Worm (Caenorhabditis elegans) whole organism, mixed stage, embryonic: ENCODE results near the gene F57G12.1.

Source experiments
- bed-3 ChIP-seq: fragments of 200-800 bp; sonication (Bioruptor generic); optimal IDR thresholded peaks from 3 replicates; lab custom pipeline; 2018; ENCODE audit warnings: mild to moderate bottlenecking, missing genetic modification characterization, moderate library complexity, missing compliant biosample characterization
- blmp-1 ChIP-seq: fragments of 150-350 bp; optimal IDR thresholded peaks from 2 replicates; lab custom pipeline; 2014; ENCODE audit warnings: missing biosample characterization, missing genetic modification characterization
- ceh-39 ChIP-seq: fragments of 150-350 bp; optimal IDR thresholded peaks from 2 replicates; lab custom pipeline; 2014; ENCODE audit warnings: missing biosample characterization, missing genetic modification characterization
- ceh-43 ChIP-seq: fragments of 200-800 bp; sonication (Bioruptor generic); optimal IDR thresholded peaks from 2 replicates; lab custom pipeline; 2018; ENCODE audit warnings: mild to moderate bottlenecking, missing genetic modification characterization, moderate library complexity, missing compliant biosample characterization
- ceh-83 ChIP-seq: fragments of 200-800 bp; sonication (Bioruptor generic); optimal IDR thresholded peaks from 2 replicates; lab custom pipeline; 2018; ENCODE audit warnings: mild to moderate bottlenecking, missing genetic modification characterization, missing compliant biosample characterization
- ces-1 ChIP-seq: fragments of 150-350 bp; optimal IDR thresholded peaks from 2 replicates; lab custom pipeline; 2014; ENCODE audit warnings: missing biosample characterization, missing genetic modification reagents, missing genetic modification characterization
- cnd-1 ChIP-seq: fragments of 200-800 bp; sonication (Bioruptor generic); optimal IDR thresholded peaks from 2 replicates; lab custom pipeline; 2018; ENCODE audit warnings: mild to moderate bottlenecking, missing genetic modification characterization, missing compliant biosample characterization
- drap-1 ChIP-seq: fragments of 200-800 bp; sonication (Bioruptor generic); optimal IDR thresholded peaks from 3 replicates; lab custom pipeline; 2018; ENCODE audit warnings: mild to moderate bottlenecking, missing genetic modification characterization, missing compliant biosample characterization
- elt-1 ChIP-seq: sonication (generic microtip); optimal IDR thresholded peaks from 2 replicates; lab custom pipeline; 2017; ENCODE audit warnings: missing genetic modification characterization, mild to moderate bottlenecking, missing compliant biosample characterization, antibody characterized with exemption, moderate library complexity, borderline replicate concordance; ENCODE audit not compliant: insufficient read depth
- elt-3 ChIP-seq: fragments of 150-350 bp; optimal IDR thresholded peaks from 2 replicates; lab custom pipeline; 2014; ENCODE audit warnings: missing biosample characterization, missing genetic modification characterization
- flh-1 ChIP-seq: fragments of 200-800 bp; sonication (Bioruptor generic); optimal IDR thresholded peaks from 2 replicates; lab custom pipeline; 2018; ENCODE audit warnings: mild to moderate bottlenecking, missing genetic modification characterization, moderate library complexity, missing compliant biosample characterization
- ham-2 ChIP-seq: fragments of 200-800 bp; sonication (Bioruptor generic); optimal IDR thresholded peaks from 2 replicates; lab custom pipeline; 2018; ENCODE audit warnings: mild to moderate bottlenecking, missing genetic modification characterization, missing compliant biosample characterization
- hlh-1 ChIP-seq: fragments of 150-350 bp; optimal IDR thresholded peaks from 2 replicates; lab custom pipeline; 2014; ENCODE audit warnings: missing biosample characterization, missing genetic modification reagents, missing genetic modification characterization
- lin-13 ChIP-seq: fragments of 150-350 bp; optimal IDR thresholded peaks from 2 replicates; lab custom pipeline; 2014; ENCODE audit warnings: missing biosample characterization, missing genetic modification characterization
- lin-32 ChIP-seq: fragments of 200-800 bp; sonication (Bioruptor generic); optimal IDR thresholded peaks from 2 replicates; lab custom pipeline; 2018; ENCODE audit warnings: mild to moderate bottlenecking, missing genetic modification characterization, missing compliant biosample characterization
- lsy-2 ChIP-seq: fragments of 150-350 bp; optimal IDR thresholded peaks from 2 replicates; lab custom pipeline; 2014; ENCODE audit warnings: missing biosample characterization, missing genetic modification characterization
- mab-5 ChIP-seq: fragments of 150-350 bp; optimal IDR thresholded peaks from 2 replicates; lab custom pipeline; 2014; ENCODE audit warnings: missing biosample characterization, missing genetic modification characterization
- mls-2 ChIP-seq: sonication (generic microtip); optimal IDR thresholded peaks from 2 replicates; lab custom pipeline; 2016; ENCODE audit warnings: mild to moderate bottlenecking, missing genetic modification characterization, moderate library complexity, missing compliant biosample characterization
- nhr-2 ChIP-seq: fragments of 150-350 bp; optimal IDR thresholded peaks from 2 replicates; lab custom pipeline; 2014; ENCODE audit warnings: missing biosample characterization, missing genetic modification characterization
- nhr-76 ChIP-seq: sonication (generic microtip); optimal IDR thresholded peaks from 2 replicates; lab custom pipeline; 2017; ENCODE audit warnings: missing biosample characterization, missing genetic modification characterization
- pha-4 ChIP-seq: fragments of 150-350 bp; optimal IDR thresholded peaks from 2 replicates; lab custom pipeline; 2018; ENCODE audit warnings: missing biosample characterization, missing genetic modification reagents, missing genetic modification characterization
- sem-2 ChIP-seq: fragments of 200-800 bp; sonication (Bioruptor generic); optimal IDR thresholded peaks from 2 replicates; lab custom pipeline; 2018; ENCODE audit warnings: mild to moderate bottlenecking, missing genetic modification characterization, missing compliant biosample characterization
- snpc-4 ChIP-seq: fragments of 150-350 bp; optimal IDR thresholded peaks from 2 replicates; lab custom pipeline; 2014; ENCODE audit warnings: missing biosample characterization, missing genetic modification characterization
- sptf-1 ChIP-seq: sonication (generic microtip); optimal IDR thresholded peaks from 2 replicates; lab custom pipeline; 2017; ENCODE audit warnings: mild to moderate bottlenecking, missing genetic modification characterization, moderate library complexity, missing compliant biosample characterization
- tbx-8 ChIP-seq: fragments of 200-800 bp; sonication (Bioruptor generic); optimal IDR thresholded peaks from 2 replicates; lab custom pipeline; 2018; ENCODE audit warnings: mild to moderate bottlenecking, missing genetic modification characterization, moderate library complexity, missing compliant biosample characterization
- unc-120 ChIP-seq: sonication (generic microtip); optimal IDR thresholded peaks from 2 replicates; lab custom pipeline; 2017; ENCODE audit warnings: missing genetic modification characterization, missing compliant biosample characterization; ENCODE audit not compliant: poor library complexity, severe bottlenecking
- unc-39 ChIP-seq: fragments of 150-350 bp; optimal IDR thresholded peaks from 2 replicates; lab custom pipeline; 2014; ENCODE audit warnings: missing biosample characterization, missing genetic modification characterization
- unc-62 ChIP-seq: fragments of 150-350 bp; optimal IDR thresholded peaks from 2 replicates; lab custom pipeline; 2014; ENCODE audit warnings: missing biosample characterization, missing genetic modification reagents, missing genetic modification characterization
- ztf-11 ChIP-seq: fragments of 150-350 bp; optimal IDR thresholded peaks from 2 replicates; lab custom pipeline; 2014; ENCODE audit warnings: missing biosample characterization, missing genetic modification characterization

F57G12.1 gene

DNA sequence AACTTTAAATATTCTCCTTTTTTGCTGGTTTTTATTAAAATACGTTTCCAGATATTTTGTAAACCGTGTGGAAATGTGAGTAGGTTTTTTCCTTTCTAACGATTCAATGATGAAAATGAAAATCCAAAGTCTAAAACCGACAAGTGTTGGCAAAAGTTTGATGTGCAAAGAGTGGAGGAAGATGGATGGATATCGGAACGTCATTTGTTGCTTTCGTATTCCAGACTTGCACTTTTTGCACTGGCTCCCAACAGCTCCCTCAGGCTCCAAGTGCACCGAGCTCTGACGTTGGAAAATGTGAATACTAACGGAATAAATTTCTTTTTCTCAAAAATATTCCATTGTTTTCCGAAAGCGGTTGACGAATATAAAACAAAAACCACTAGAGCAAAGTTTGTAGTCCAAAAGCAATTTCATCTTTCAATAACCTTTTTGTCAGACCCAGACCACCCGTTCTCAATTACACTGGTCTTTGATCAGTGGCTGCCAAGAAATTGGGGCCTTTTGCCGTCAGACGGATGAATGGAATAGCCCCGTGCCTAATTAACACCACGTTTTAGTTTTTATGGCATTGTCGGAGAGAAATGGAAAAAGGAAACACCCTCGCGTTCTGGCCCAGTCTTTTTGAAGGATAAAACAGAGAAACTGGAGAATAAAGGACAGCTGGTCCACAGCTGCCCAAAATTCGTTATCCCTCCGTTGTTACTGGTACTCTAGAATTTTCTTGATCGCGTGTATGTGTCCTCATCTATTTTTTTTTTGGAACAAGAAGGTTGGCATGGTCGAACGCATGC lies 11.4 kb upstream of the F57G12.1 start:
- no peak for TF ChIP-seq snpc-4 (tag; lab: Kevin White, UChicago)
- no peak for TF ChIP-seq pha-4 (tag; lab: Kevin White, UChicago)
- peak; percentile 59 for TF ChIP-seq hlh-1 (tag; lab: Kevin White, UChicago)
- peak; percentile 63 for TF ChIP-seq ces-1 (GFP tag; lab: Kevin White, UChicago)
- TF ChIP-seq ceh-83, result peak; percentile 37
- peak; percentile 38 for TF ChIP-seq nhr-2 (tag; lab: Kevin White, UChicago)
- TF ChIP-seq ceh-43, result peak; percentile 35
- peak; percentile 99 for TF ChIP-seq lin-32 (GFP tag; lab: Kevin White, UChicago)
- no peak for TF ChIP-seq ztf-11
- peak; percentile 58 for TF ChIP-seq cnd-1 (tag; lab: Kevin White, UChicago)
- peak; percentile 62 for TF ChIP-seq mls-2 (tag; lab: Kevin White, UChicago)

DNA sequence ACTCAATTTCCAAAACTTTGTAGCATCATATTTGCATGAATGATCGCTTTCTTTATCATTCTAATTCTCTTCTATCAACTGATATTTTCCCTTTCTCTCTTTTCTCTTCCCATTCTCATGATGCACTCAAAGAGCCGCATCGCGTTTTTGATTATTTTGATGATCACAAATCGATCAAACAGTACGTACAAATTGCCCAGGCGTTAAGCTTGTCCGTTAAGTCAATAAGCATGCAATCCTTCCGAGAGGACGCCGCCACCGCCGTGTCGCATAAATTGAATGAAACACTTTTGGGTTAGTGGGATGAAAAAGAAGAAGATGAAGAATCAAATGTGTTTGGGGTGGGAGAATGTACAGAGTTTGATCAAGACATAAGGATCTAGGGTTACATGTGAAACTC lies 10.1 kb upstream of the F57G12.1 start:
- TF ChIP-seq ces-1 (GFP tag; lab: Kevin White, UChicago), result peak; percentile 70
- no peak for TF ChIP-seq nhr-2 (tag; lab: Kevin White, UChicago)
- peak; percentile 75 for TF ChIP-seq pha-4 (tag; lab: Kevin White, UChicago)

DNA sequence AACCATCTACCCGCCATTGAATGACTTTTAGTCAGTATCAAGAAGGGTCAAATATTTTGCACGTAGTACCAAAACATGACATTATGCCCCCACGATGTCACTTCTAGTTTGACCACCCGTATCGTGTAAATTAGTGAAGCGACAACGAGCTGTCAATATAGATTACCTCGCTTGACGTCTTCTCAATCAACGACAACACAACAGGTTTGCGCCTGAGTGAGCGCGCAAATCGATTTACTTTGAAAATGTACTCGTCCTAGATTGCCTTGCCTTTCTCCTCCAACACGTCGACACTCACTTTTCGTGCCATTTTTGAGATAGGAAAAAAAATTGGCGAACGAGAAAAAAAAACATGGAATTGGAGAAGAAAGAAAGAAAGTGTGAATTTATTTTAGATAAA lies 9.2 kb upstream of the F57G12.1 start:
- TF ChIP-seq snpc-4 (tag; lab: Kevin White, UChicago), result no peak
- no peak for TF ChIP-seq bed-3 (GFP tag; lab: Kevin White, UChicago)
- TF ChIP-seq elt-1, result no peak
- TF ChIP-seq drap-1 (GFP tag; lab: Kevin White, UChicago), result no peak
- TF ChIP-seq lin-13 (tag; lab: Kevin White, UChicago), result no peak
- TF ChIP-seq ham-2 (GFP tag; lab: Kevin White, UChicago), result no peak
- TF ChIP-seq flh-1 (GFP tag; lab: Kevin White, UChicago), result no peak
- no peak for TF ChIP-seq mls-2 (tag; lab: Kevin White, UChicago)
- TF ChIP-seq ces-1 (GFP tag; lab: Kevin White, UChicago), result peak; percentile 63
- no peak for TF ChIP-seq tbx-8 (GFP tag; lab: Kevin White, UChicago)
- no peak for TF ChIP-seq blmp-1 (tag; lab: Kevin White, UChicago)
- TF ChIP-seq lsy-2 (tag; lab: Kevin White, UChicago), result no peak
- TF ChIP-seq unc-62, result peak; percentile 92

DNA sequence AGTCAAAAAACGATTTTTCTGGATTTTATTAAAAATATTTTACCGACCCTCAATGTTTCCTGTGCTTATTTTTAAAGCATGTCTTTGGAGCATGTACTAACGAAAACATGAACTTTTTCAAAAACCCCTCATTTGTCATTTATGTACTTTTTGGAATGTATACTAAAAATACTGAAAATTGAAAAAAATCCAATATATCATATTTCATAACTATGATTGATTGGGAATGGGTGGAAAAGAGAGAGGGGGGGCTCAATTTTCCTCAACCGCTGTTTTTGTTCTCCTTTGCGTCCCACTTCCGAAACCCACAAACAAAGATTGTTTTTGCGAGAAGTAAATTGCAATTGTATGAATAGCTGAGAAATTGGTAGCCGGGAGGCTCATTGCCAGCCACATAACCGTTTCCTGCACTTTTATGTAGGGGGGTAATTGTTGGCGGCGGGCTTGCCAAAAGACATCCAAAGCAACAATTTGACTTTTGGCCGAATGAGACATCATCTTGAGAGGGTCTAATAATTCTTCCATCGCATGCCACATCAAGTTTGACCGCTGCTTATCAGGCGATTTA lies 8.4 kb upstream of the F57G12.1 start:
- TF ChIP-seq unc-120 (no peak), mls-2 (tag; lab: Kevin White, UChicago) (no peak), unc-39 (tag; lab: Kevin White, UChicago) (no peak)

DNA sequence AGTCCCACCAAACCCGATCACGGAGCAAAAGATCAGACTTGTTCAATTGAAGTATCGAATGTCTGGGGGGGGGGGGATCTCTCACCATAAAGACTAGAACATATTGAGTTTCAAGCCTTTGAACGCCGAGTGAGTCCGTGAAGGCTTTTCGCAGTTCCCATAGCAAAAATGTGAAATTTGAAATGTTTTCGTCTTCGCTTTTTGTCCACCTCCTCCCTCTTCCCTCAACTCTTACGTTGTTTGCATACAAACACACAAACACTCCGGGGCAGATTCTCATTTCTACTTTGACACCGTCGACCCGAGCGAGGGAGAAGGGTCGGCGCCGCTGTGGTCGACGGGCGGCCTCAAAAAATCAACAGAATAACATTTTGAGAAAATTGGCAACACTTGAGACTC lies 7.6 kb upstream of the F57G12.1 start:
- TF ChIP-seq drap-1 (GFP tag; lab: Kevin White, UChicago) (peak; percentile 12), sem-2 (no peak), pha-4 (tag; lab: Kevin White, UChicago) (peak; percentile 61), nhr-76 (tag; lab: Kevin White, UChicago) (no peak), elt-3 (tag; lab: Kevin White, UChicago) (no peak), ces-1 (GFP tag; lab: Kevin White, UChicago) (no peak), ham-2 (GFP tag; lab: Kevin White, UChicago) (no peak), flh-1 (GFP tag; lab: Kevin White, UChicago) (no peak), unc-39 (tag; lab: Kevin White, UChicago) (no peak), sptf-1 (tag; lab: Kevin White, UChicago) (no peak), ceh-39 (tag; lab: Kevin White, UChicago) (no peak), ceh-43 (no peak), hlh-1 (tag; lab: Kevin White, UChicago) (no peak), mab-5 (tag; lab: Kevin White, UChicago) (no peak), lin-13 (tag; lab: Kevin White, UChicago) (no peak), elt-1 (no peak), unc-62 (no peak), mls-2 (tag; lab: Kevin White, UChicago) (no peak)
